Fruit fly (Drosophila melanogaster): ENCODE results near the gene SmB.

- TF ChIP-seq CG8478 (optimal IDR thresholded peaks at IDR 0.05), result no peak
- TF ChIP-seq CTCF (optimal IDR thresholded peaks at IDR 0.05), result no peak
These were observed 44.5 kb downstream of the SmB start, which contains the start of gene CG5096 for dm6 chr2L:10381890-10382450.
